Fruit fly (Drosophila melanogaster): ENCODE measurements around the gene CG10874.

DNA sequence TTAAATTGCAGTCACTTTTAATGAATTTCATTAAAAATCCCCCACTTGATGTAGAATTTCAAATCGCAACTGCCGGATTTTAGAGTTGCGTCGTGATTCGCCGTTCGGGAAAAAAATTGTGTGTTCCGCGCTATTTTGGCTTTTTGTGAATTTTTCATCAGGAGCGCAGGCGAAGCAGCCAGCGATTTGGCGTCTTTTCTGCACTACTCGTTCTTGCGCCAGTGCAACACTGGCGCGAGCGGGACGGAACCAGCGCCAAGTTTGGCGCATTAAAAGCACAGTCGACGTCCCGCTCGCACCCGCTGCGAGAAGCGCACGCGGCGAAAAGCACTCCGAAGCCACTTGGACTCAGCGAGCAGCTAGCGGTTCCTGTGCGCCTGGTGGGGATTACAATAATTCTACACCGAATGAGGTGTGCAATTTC lies 1.2 kb upstream of the CG10874 start:
- TF ChIP-seq CTCF (optimal IDR thresholded peaks at IDR 0.05), result peak in 1 of 2 experiments; percentile 10
- no peak for TF ChIP-seq CG8478 (optimal IDR thresholded peaks at IDR 0.05)

Measured in S2 (cell line).